Worm (Caenorhabditis elegans) whole organism, L4 larva: Measurements from ENCODE around the gene srz-29.
A peak's percentile ranks its signal among the peaks of the same experiment; 100 is the strongest.

Experiments
- F10B5.3 ChIP-seq: sonication (generic microtip); optimal IDR thresholded peaks from 2 replicates; lab custom pipeline; 2016; ENCODE audit warnings: mild to moderate bottlenecking, missing genetic modification characterization, missing compliant biosample characterization
- F49E8.2 ChIP-seq: sonication (generic microtip); optimal IDR thresholded peaks from 2 replicates; lab custom pipeline; 2016; ENCODE audit warnings: missing compliant biosample characterization, mild to moderate bottlenecking, missing genetic modification characterization, borderline replicate concordance
- aly-2 ChIP-seq: sonication (generic microtip); optimal IDR thresholded peaks from 2 replicates; lab custom pipeline; 2018; ENCODE audit warnings: missing biosample characterization, missing genetic modification characterization
- attf-4 ChIP-seq: sonication (generic microtip); optimal IDR thresholded peaks from 3 replicates; lab custom pipeline; 2017; ENCODE audit warnings: missing biosample characterization, missing genetic modification characterization
- ceh-28 ChIP-seq: fragments of 150-350 bp; optimal IDR thresholded peaks from 2 replicates; lab custom pipeline; 2014; ENCODE audit warnings: missing biosample characterization, missing genetic modification reagents, missing genetic modification characterization
- ceh-82 ChIP-seq: sonication (generic microtip); optimal IDR thresholded peaks from 2 replicates; lab custom pipeline; 2017; ENCODE audit warnings: missing biosample characterization, missing genetic modification characterization
- ctbp-1 ChIP-seq: fragments of 200-800 bp; sonication (Bioruptor generic); IDR thresholded peaks from 2 replicates; pipeline ENCODE4 v1.3.6; 2022; ENCODE audit warnings: missing genetic modification reagents, missing genetic modification characterization, missing compliant biosample characterization
- daf-16 ChIP-seq, 3 experiments: sonication (generic microtip); optimal IDR thresholded peaks; 2 replicates each; lab custom pipeline; 2016 to 2017; ENCODE audit warnings: missing genetic modification characterization in 3 of 3, missing genetic modification reagents in 3 of 3, mild to moderate bottlenecking in 2 of 3, missing compliant biosample characterization in 2 of 3, missing biosample characterization in 1 of 3, moderate library complexity in 1 of 3
- dmd-6 ChIP-seq: fragments of 200-800 bp; sonication (Bioruptor generic); IDR thresholded peaks from 2 replicates; pipeline ENCODE4 v1.3.6; 2022; ENCODE audit warnings: missing genetic modification reagents, missing genetic modification characterization, missing compliant biosample characterization
- dmd-8 ChIP-seq: fragments of 200-800 bp; sonication (Bioruptor generic); IDR thresholded peaks from 2 replicates; pipeline ENCODE4 v1.3.6; 2022; ENCODE audit warnings: missing genetic modification characterization, missing compliant biosample characterization
- dpl-1 ChIP-seq: fragments of 150-350 bp; optimal IDR thresholded peaks from 2 replicates; lab custom pipeline; 2014; ENCODE audit warnings: missing biosample characterization, missing genetic modification reagents, missing genetic modification characterization
- dve-1 ChIP-seq: sonication (generic microtip); optimal IDR thresholded peaks from 2 replicates; lab custom pipeline; 2017; ENCODE audit warnings: antibody characterized with exemption, mild to moderate bottlenecking, missing genetic modification characterization, missing compliant biosample characterization; ENCODE audit not compliant: insufficient read depth
- fos-1 ChIP-seq: fragments of 150-350 bp; optimal IDR thresholded peaks from 2 replicates; lab custom pipeline; 2014; ENCODE audit warnings: missing biosample characterization, missing genetic modification characterization
- gei-8 ChIP-seq: fragments of 200-800 bp; sonication (Bioruptor generic); optimal IDR thresholded peaks from 2 replicates; lab custom pipeline; 2018; ENCODE audit warnings: mild to moderate bottlenecking, missing genetic modification characterization, missing compliant biosample characterization
- hmg-1.1 ChIP-seq: fragments of 200-800 bp; sonication (Bioruptor generic); IDR thresholded peaks from 2 replicates; pipeline ENCODE4 v1.3.6; 2022; ENCODE audit warnings: missing genetic modification reagents, missing genetic modification characterization, missing compliant biosample characterization
- lim-7 ChIP-seq: fragments of 200-800 bp; sonication (Bioruptor generic); IDR thresholded peaks from 2 replicates; pipeline ENCODE4 v1.3.6; 2022; ENCODE audit warnings: missing genetic modification characterization, missing compliant biosample characterization
- madf-9 ChIP-seq: fragments of 200-800 bp; sonication (Bioruptor generic); conservative IDR thresholded peaks from 2 replicates; pipeline ENCODE4 v1.3.6; 2022; ENCODE audit warnings: missing genetic modification reagents, missing genetic modification characterization, missing compliant biosample characterization
- mes-2 ChIP-seq: sonication (generic microtip); optimal IDR thresholded peaks from 2 replicates; lab custom pipeline; 2016; ENCODE audit warnings: missing genotype, mild to moderate bottlenecking, missing genetic modification characterization, missing compliant biosample characterization; ENCODE audit not compliant: poor library complexity, severe bottlenecking
- mxl-2 ChIP-seq: fragments of 200-800 bp; sonication (Bioruptor generic); conservative IDR thresholded peaks from 2 replicates; pipeline ENCODE4 v1.3.6; 2022; ENCODE audit warnings: missing genetic modification reagents, missing genetic modification characterization, missing compliant biosample characterization
- nhr-111 ChIP-seq: fragments of 200-800 bp; sonication (Bioruptor generic); optimal IDR thresholded peaks from 2 replicates; lab custom pipeline; 2018; ENCODE audit warnings: mild to moderate bottlenecking, missing genetic modification characterization, missing compliant biosample characterization
- nhr-25 ChIP-seq: sonication (generic microtip); optimal IDR thresholded peaks from 2 replicates; lab custom pipeline; 2017; ENCODE audit warnings: missing genetic modification characterization, mild to moderate bottlenecking, missing compliant biosample characterization, antibody characterized with exemption, moderate library complexity, borderline replicate concordance; ENCODE audit not compliant: insufficient read depth
- nhr-42 ChIP-seq: fragments of 200-800 bp; sonication (Bioruptor generic); IDR thresholded peaks from 2 replicates; pipeline ENCODE4 v1.3.6; 2022; ENCODE audit warnings: missing genetic modification characterization, missing compliant biosample characterization
- nhr-76 ChIP-seq: fragments of 150-350 bp; optimal IDR thresholded peaks from 2 replicates; lab custom pipeline; 2014; ENCODE audit warnings: missing biosample characterization, missing genetic modification characterization
- nhr-77 ChIP-seq: fragments of 150-350 bp; optimal IDR thresholded peaks from 2 replicates; lab custom pipeline; 2014; ENCODE audit warnings: missing biosample characterization, missing genetic modification characterization
- pqm-1 ChIP-seq: sonication (generic microtip); optimal IDR thresholded peaks from 2 replicates; lab custom pipeline; 2017; ENCODE audit warnings: missing biosample characterization, missing genetic modification characterization
- unc-130 ChIP-seq: sonication (generic microtip); optimal IDR thresholded peaks from 2 replicates; lab custom pipeline; 2016; ENCODE audit warnings: missing genetic modification reagents, missing genetic modification characterization, missing compliant biosample characterization
- unc-62 ChIP-seq, 3 experiments: fragments of 150-350 bp in 1 of 3; sonication (generic microtip); optimal IDR thresholded peaks in 2 of 3; peaks in 1 of 3; 1 replicate in 1 of 3; 2 replicates in 2 of 3; lab custom pipeline; 2014 to 2017; ENCODE audit warnings: missing biosample characterization in 3 of 3, missing genetic modification characterization in 3 of 3, missing genetic modification reagents in 3 of 3, missing genotype in 1 of 3
- zip-2 ChIP-seq: fragments of 150-350 bp; optimal IDR thresholded peaks from 2 replicates; lab custom pipeline; 2014; ENCODE audit warnings: missing biosample characterization, missing genetic modification characterization
- ztf-7 ChIP-seq: fragments of 150-350 bp; optimal IDR thresholded peaks from 2 replicates; lab custom pipeline; 2014; ENCODE audit warnings: missing biosample characterization, missing genetic modification characterization

Gene srz-29

ce11 chrIV:13639027-13639426 is 6.7 kb downstream of the srz-29 start, which contains the start of gene ugt-22:
Gene ugt-22, plus strand, starts transcription at chrIV:13639260.
- no peak for TF ChIP-seq ctbp-1 (GFP tag; lab: Robert Waterston, UW)
- TF ChIP-seq nhr-77 (tag; lab: Kevin White, UChicago) = peak; percentile 5
- TF ChIP-seq dmd-6 = peak; percentile 50
- no peak for TF ChIP-seq aly-2 (tag; lab: Kevin White, UChicago)
- no peak for TF ChIP-seq ceh-28
- peak; percentile 83 for TF ChIP-seq pqm-1 (tag; lab: Kevin White, UChicago)
- TF ChIP-seq dve-1 (tag; lab: Kevin White, UChicago) = peak; percentile 37
- no peak for TF ChIP-seq daf-16 (GFP tag; optimal IDR thresholded peaks at IDR 0.05; lab: Kevin White, UChicago)
- peak; percentile 47 for TF ChIP-seq daf-16 (tag; optimal IDR thresholded peaks at IDR 0.05; lab: Kevin White, UChicago)
- TF ChIP-seq attf-4 (tag; lab: Kevin White, UChicago) = no peak
- peak; percentile 31 for TF ChIP-seq ztf-7 (tag; lab: Kevin White, UChicago)
- no peak for TF ChIP-seq mes-2 (tag; lab: Kevin White, UChicago)
- TF ChIP-seq, all 104 proteins: peak for 6

- no peak for TF ChIP-seq nhr-76 (tag; lab: Kevin White, UChicago)
- no peak for TF ChIP-seq zip-2 (tag; lab: Kevin White, UChicago)
- no peak for TF ChIP-seq lim-7 (GFP tag; lab: Robert Waterston, UW)
- TF ChIP-seq F10B5.3 = no peak
- no peak for TF ChIP-seq fos-1
- TF ChIP-seq hmg-1.1 (GFP tag; lab: Robert Waterston, UW) = no peak
- TF ChIP-seq mxl-2 (GFP tag; lab: Robert Waterston, UW) = no peak
- TF ChIP-seq dmd-8 (GFP tag; lab: Robert Waterston, UW) = no peak
- TF ChIP-seq dpl-1 = no peak
These were observed 8.7 kb downstream of the srz-29 start, which contains the start of gene C08F11.7 for ce11 chrIV:13636975-13637374. Gene C08F11.7, plus strand, starts transcription at chrIV:13637275.

ce11 chrIV:13633165-13633564 is 12.6 kb downstream of the srz-29 start, which contains the start of gene fbxa-98:
Gene fbxa-98, plus strand, starts transcription at chrIV:13633407.
- TF ChIP-seq ceh-82 (no peak), ztf-7 (tag; lab: Kevin White, UChicago) (peak; percentile 18), daf-16 (GFP tag; optimal IDR thresholded peaks at IDR 0.05; lab: Kevin White, UChicago) (no peak), daf-16 (tag; optimal IDR thresholded peaks at IDR 0.05; lab: Kevin White, UChicago) (peak; percentile 80)

ce11 chrIV:13632613-13633012 is 13.1 kb downstream of the srz-29 start:
- TF ChIP-seq madf-9 (GFP tag; lab: Robert Waterston, UW) (no peak), pqm-1 (tag; lab: Kevin White, UChicago) (peak; percentile 24), unc-62 (GFP tag; optimal IDR thresholded peaks at IDR 0.05 in 1 of 2; lab: Kevin White, UChicago) (peak in 1 of 2 experiments; percentile 69), unc-62 (tag; optimal IDR thresholded peaks at IDR 0.05; lab: Kevin White, UChicago) (no peak), gei-8 (GFP tag; lab: Kevin White, UChicago) (no peak), daf-16 (GFP tag; optimal IDR thresholded peaks at IDR 0.05; lab: Kevin White, UChicago) (no peak), daf-16 (tag; optimal IDR thresholded peaks at IDR 0.05; lab: Kevin White, UChicago) (peak; percentile 57), unc-130 (GFP tag; lab: Kevin White, UChicago) (no peak)
- TF ChIP-seq, all 104 proteins: peak for 3

- TF ChIP-seq unc-62 (GFP tag; optimal IDR thresholded peaks at IDR 0.05 in 1 of 2; lab: Kevin White, UChicago) = no peak
- no peak for TF ChIP-seq unc-62 (tag; optimal IDR thresholded peaks at IDR 0.05; lab: Kevin White, UChicago)
- TF ChIP-seq nhr-25 (tag; lab: Kevin White, UChicago) = no peak
- TF ChIP-seq ceh-28 = no peak
- no peak for TF ChIP-seq F49E8.2
- TF ChIP-seq nhr-42 (GFP tag; lab: Robert Waterston, UW) = no peak
- TF ChIP-seq daf-16 (GFP tag; optimal IDR thresholded peaks at IDR 0.05; lab: Kevin White, UChicago) = no peak
- TF ChIP-seq daf-16 (tag; optimal IDR thresholded peaks at IDR 0.05; lab: Kevin White, UChicago) = no peak
- no peak for TF ChIP-seq nhr-111 (GFP tag; lab: Kevin White, UChicago)
- TF ChIP-seq, all 104 proteins: peak for 0
These were observed 19.3 kb downstream of the srz-29 start, which contains the start of gene sru-21 for ce11 chrIV:13626469-13626868. Gene sru-21, plus strand, starts transcription at chrIV:13626769.
